Fruit fly (Drosophila melanogaster): Measurements from ENCODE around the gene Prps.

Gene Prps

dm6 chr3L:9692234-9692891 lies 4.1 kb downstream of the Prps start (continued):
- TF ChIP-seq CG1647 (GFP tag; optimal IDR thresholded peaks at IDR 0.05): no peak
- TF ChIP-seq CG10366 (GFP tag; IDR thresholded peaks at IDR 0.05): no peak
- TF ChIP-seq Adf1 (GFP tag; IDR thresholded peaks at IDR 0.05): peak; percentile 95
- no peak for TF ChIP-seq CG4707 (GFP tag; optimal IDR thresholded peaks at IDR 0.05)
- TF ChIP-seq CG7556 (GFP tag; optimal IDR thresholded peaks at IDR 0.05): no peak
- TF ChIP-seq fd96Cb (tag; optimal IDR thresholded peaks at IDR 0.05): no peak
- no peak for TF ChIP-seq pzg (GFP tag; optimal IDR thresholded peaks at IDR 0.05)
- no peak for TF ChIP-seq wor (GFP tag; IDR thresholded peaks at IDR 0.05)
- no peak for TF ChIP-seq CG18764 (GFP tag; optimal IDR thresholded peaks at IDR 0.05)
- no peak for TF ChIP-seq gcm2 (GFP tag; optimal IDR thresholded peaks at IDR 0.05)
- TF ChIP-seq Doc2 (GFP tag; IDR thresholded peaks at IDR 0.05): no peak
- no peak for TF ChIP-seq CG6791 (GFP tag; IDR thresholded peaks at IDR 0.05; ENCODE audit: partially characterized antibody)
- no peak for TF ChIP-seq CG7372 (GFP tag; IDR thresholded peaks at IDR 0.05)
- TF ChIP-seq CG1832 (GFP tag; optimal IDR thresholded peaks at IDR 0.05): no peak
- no peak for TF ChIP-seq pnt (GFP tag; optimal IDR thresholded peaks at IDR 0.05)
- TF ChIP-seq unc-4 (GFP tag; IDR thresholded peaks at IDR 0.05; ENCODE audit: partially characterized antibody): no peak; the same call in none of the 2 replicates
- no peak for TF ChIP-seq NfI (GFP tag; optimal IDR thresholded peaks at IDR 0.05)
- TF ChIP-seq ci (GFP tag; IDR thresholded peaks at IDR 0.05): peak; percentile 53; the same call in 1 of the 3 replicates
- TF ChIP-seq NC2β (GFP tag; optimal IDR thresholded peaks at IDR 0.05): no peak
- TF ChIP-seq fd64A (GFP tag; optimal IDR thresholded peaks at IDR 0.05): no peak
- no peak for TF ChIP-seq CG1792 (GFP tag; optimal IDR thresholded peaks at IDR 0.05)
- TF ChIP-seq mam (GFP tag; optimal IDR thresholded peaks at IDR 0.05): no peak
- TF ChIP-seq tio (GFP tag; optimal IDR thresholded peaks at IDR 0.05): no peak
- TF ChIP-seq CG17612 (GFP tag; IDR thresholded peaks at IDR 0.05): no peak
- peak; percentile 73 for TF ChIP-seq CG34224 (GFP tag; IDR thresholded peaks at IDR 0.05; ENCODE audit: partially characterized antibody)
- no peak for TF ChIP-seq jing (GFP tag; optimal IDR thresholded peaks at IDR 0.05)
- TF ChIP-seq Rfx (GFP tag; IDR thresholded peaks at IDR 0.05): no peak
- no peak for TF ChIP-seq fu2 (GFP tag; optimal IDR thresholded peaks at IDR 0.05)
- TF ChIP-seq CG9727 (GFP tag; optimal IDR thresholded peaks at IDR 0.05): no peak
- TF ChIP-seq CG18011 (GFP tag; optimal IDR thresholded peaks at IDR 0.05): peak; percentile 66
- no peak for TF ChIP-seq Ets65A (GFP tag)
- TF ChIP-seq Hsf (GFP tag; optimal IDR thresholded peaks at IDR 0.05): no peak
- TF ChIP-seq sim (GFP tag; IDR thresholded peaks at IDR 0.05): no peak
- no peak for TF ChIP-seq vnd (GFP tag; IDR thresholded peaks at IDR 0.05; ENCODE audit: partially characterized antibody)
- no peak for TF ChIP-seq p53 (GFP tag; optimal IDR thresholded peaks at IDR 0.05)
- TF ChIP-seq ash1 (GFP tag; optimal IDR thresholded peaks at IDR 0.05): no peak
- TF ChIP-seq bbx (GFP tag; IDR thresholded peaks at IDR 0.05; ENCODE audit: partially characterized antibody): no peak
- no peak for TF ChIP-seq CG12744 (GFP tag; optimal IDR thresholded peaks at IDR 0.05)
- TF ChIP-seq sr (GFP tag; IDR thresholded peaks at IDR 0.05): peak; percentile 96
- no peak for TF ChIP-seq CTCF (GFP tag; optimal IDR thresholded peaks at IDR 0.05)
- no peak for TF ChIP-seq Bdp1 (GFP tag; optimal IDR thresholded peaks at IDR 0.05)
- no peak for TF ChIP-seq odd (GFP tag; optimal IDR thresholded peaks at IDR 0.05)
- TF ChIP-seq CG6254 (GFP tag; optimal IDR thresholded peaks at IDR 0.05): no peak
- no peak for TF ChIP-seq lola (GFP tag; optimal IDR thresholded peaks at IDR 0.05)
- peak; percentile 42 for TF ChIP-seq salm (tag; optimal IDR thresholded peaks at IDR 0.05)
- TF ChIP-seq CG18619 (GFP tag; optimal IDR thresholded peaks at IDR 0.05): no peak
- no peak for TF ChIP-seq CG4617 (GFP tag; optimal IDR thresholded peaks at IDR 0.05; ENCODE audit: borderline replicate concordance)
- no peak for TF ChIP-seq Rx (GFP tag; IDR thresholded peaks at IDR 0.05)
- TF ChIP-seq mld (GFP tag; IDR thresholded peaks at IDR 0.05; ENCODE audit: partially characterized antibody): no peak
- no peak for TF ChIP-seq HmgD (GFP tag; optimal IDR thresholded peaks at IDR 0.05)
- no peak for TF ChIP-seq Six4 (GFP tag; optimal IDR thresholded peaks at IDR 0.05)

Data from whole organism, embryonic.